Worm (Caenorhabditis elegans): Measurements from ENCODE around the gene gst-4.

- TF ChIP-seq unc-62 (GFP tag; optimal IDR thresholded peaks at IDR 0.05) (no peak), snpc-4 (tag; optimal IDR thresholded peaks at IDR 0.05) (no peak), nhr-12 (tag; optimal IDR thresholded peaks at IDR 0.05) (no peak), nhr-11 (tag; optimal IDR thresholded peaks at IDR 0.05) (no peak)
Observed at ce11 chrIV:10177779-10178178, 35.8 kb downstream of the gst-4 start, which contains the start of gene mspn-1.

Measured in whole organism, L3 larva.